Worm (Caenorhabditis elegans) whole organism, L4 larva: ENCODE data around the gene ttx-1.
A peak's percentile ranks its signal among the peaks of the same experiment; 100 is the strongest.

Source experiments
- D1046.2 ChIP-seq: fragments of 200-800 bp; sonication (Bioruptor generic); IDR thresholded peaks from 2 replicates; pipeline ENCODE4 v1.3.6; 2022; ENCODE audit warnings: missing genetic modification characterization, missing compliant biosample characterization
- F10B5.3 ChIP-seq: sonication (generic microtip); optimal IDR thresholded peaks from 2 replicates; lab custom pipeline; 2016; ENCODE audit warnings: mild to moderate bottlenecking, missing genetic modification characterization, missing compliant biosample characterization
- F37D6.2 ChIP-seq: sonication (generic microtip); optimal IDR thresholded peaks from 2 replicates; lab custom pipeline; 2016; ENCODE audit warnings: mild to moderate bottlenecking, missing genetic modification characterization, missing compliant biosample characterization
- F44E2.7 ChIP-seq: fragments of 200-800 bp; sonication (Bioruptor generic); IDR thresholded peaks from 2 replicates; pipeline ENCODE4 v2.1.2; 2022; ENCODE audit warnings: missing genetic modification characterization, missing compliant biosample characterization
- F49E8.2 ChIP-seq: sonication (generic microtip); optimal IDR thresholded peaks from 2 replicates; lab custom pipeline; 2016; ENCODE audit warnings: missing compliant biosample characterization, mild to moderate bottlenecking, missing genetic modification characterization, borderline replicate concordance
- T20F7.1 ChIP-seq: fragments of 200-800 bp; sonication (Bioruptor generic); optimal IDR thresholded peaks from 2 replicates; lab custom pipeline; 2018; ENCODE audit warnings: mild to moderate bottlenecking, missing genetic modification characterization, missing compliant biosample characterization
- Y105C5A.15 ChIP-seq: fragments of 200-800 bp; sonication (Bioruptor generic); IDR thresholded peaks from 2 replicates; pipeline ENCODE4 v1.3.6; 2022; ENCODE audit warnings: missing genetic modification characterization, missing compliant biosample characterization
- ZK337.2 ChIP-seq: fragments of 200-800 bp; sonication (Bioruptor generic); IDR thresholded peaks from 2 replicates; pipeline ENCODE4 v1.3.6; 2022; ENCODE audit warnings: missing genetic modification reagents, missing genetic modification characterization, missing compliant biosample characterization
- aly-2 ChIP-seq: sonication (generic microtip); optimal IDR thresholded peaks from 2 replicates; lab custom pipeline; 2018; ENCODE audit warnings: missing biosample characterization, missing genetic modification characterization
- attf-4 ChIP-seq: sonication (generic microtip); optimal IDR thresholded peaks from 3 replicates; lab custom pipeline; 2017; ENCODE audit warnings: missing biosample characterization, missing genetic modification characterization
- ceh-20 ChIP-seq: fragments of 200-800 bp; sonication (Bioruptor generic); IDR thresholded peaks from 2 replicates; pipeline ENCODE4 v1.3.6; 2022; ENCODE audit warnings: missing genetic modification reagents, missing genetic modification characterization, missing compliant biosample characterization
- ceh-82 ChIP-seq: sonication (generic microtip); optimal IDR thresholded peaks from 2 replicates; lab custom pipeline; 2017; ENCODE audit warnings: missing biosample characterization, missing genetic modification characterization
- cey-2 ChIP-seq: sonication (generic microtip); optimal IDR thresholded peaks from 3 replicates; lab custom pipeline; 2017; ENCODE audit warnings: missing genetic modification characterization, mild to moderate bottlenecking, missing compliant biosample characterization, antibody characterized with exemption, borderline replicate concordance; ENCODE audit not compliant: insufficient read depth
- daf-19 ChIP-seq: fragments of 200-800 bp; sonication (Bioruptor generic); conservative IDR thresholded peaks from 2 replicates; pipeline ENCODE4 v1.3.6; 2022; ENCODE audit warnings: missing genetic modification characterization, missing compliant biosample characterization
- dmd-8 ChIP-seq: fragments of 200-800 bp; sonication (Bioruptor generic); IDR thresholded peaks from 2 replicates; pipeline ENCODE4 v1.3.6; 2022; ENCODE audit warnings: missing genetic modification characterization, missing compliant biosample characterization
- dpl-1 ChIP-seq: fragments of 150-350 bp; optimal IDR thresholded peaks from 2 replicates; lab custom pipeline; 2014; ENCODE audit warnings: missing biosample characterization, missing genetic modification reagents, missing genetic modification characterization
- egl-27 ChIP-seq: sonication (generic microtip); optimal IDR thresholded peaks from 3 replicates; lab custom pipeline; 2017; ENCODE audit warnings: missing biosample characterization, missing genetic modification reagents, missing genetic modification characterization
- egl-43 ChIP-seq: fragments of 200-800 bp; sonication (Bioruptor generic); IDR thresholded peaks from 2 replicates; pipeline ENCODE4 v1.3.6; 2022; ENCODE audit warnings: missing genetic modification reagents, missing genetic modification characterization, missing compliant biosample characterization
- fkh-10 ChIP-seq: fragments of 150-350 bp; optimal IDR thresholded peaks from 2 replicates; lab custom pipeline; 2014; ENCODE audit warnings: missing biosample characterization, missing genetic modification reagents, missing genetic modification characterization
- fos-1 ChIP-seq: fragments of 150-350 bp; optimal IDR thresholded peaks from 2 replicates; lab custom pipeline; 2014; ENCODE audit warnings: missing biosample characterization, missing genetic modification characterization
- gei-8 ChIP-seq: fragments of 200-800 bp; sonication (Bioruptor generic); optimal IDR thresholded peaks from 2 replicates; lab custom pipeline; 2018; ENCODE audit warnings: mild to moderate bottlenecking, missing genetic modification characterization, missing compliant biosample characterization
- hif-1 ChIP-seq, 2 experiments: sonication (generic microtip); optimal IDR thresholded peaks; 2 replicates each; lab custom pipeline; 2016 to 2017; ENCODE audit warnings: missing compliant biosample characterization in 2 of 2, missing genetic modification characterization in 2 of 2, missing genetic modification reagents in 2 of 2, missing genotype in 2 of 2, mild to moderate bottlenecking in 1 of 2
- jun-1 ChIP-seq: fragments of 150-350 bp; optimal IDR thresholded peaks from 2 replicates; lab custom pipeline; 2014; ENCODE audit warnings: missing biosample characterization, missing genetic modification reagents, missing genetic modification characterization
- lin-1 ChIP-seq: fragments of 200-800 bp; sonication (Bioruptor generic); IDR thresholded peaks from 2 replicates; pipeline ENCODE4 v1.3.6; 2022; ENCODE audit warnings: missing genetic modification reagents, missing genetic modification characterization, missing compliant biosample characterization
- lin-13 ChIP-seq: fragments of 150-350 bp; optimal IDR thresholded peaks from 2 replicates; lab custom pipeline; 2014; ENCODE audit warnings: missing biosample characterization, missing genetic modification reagents, missing genetic modification characterization
- lin-38 ChIP-seq: fragments of 200-800 bp; sonication (Bioruptor generic); IDR thresholded peaks from 2 replicates; pipeline ENCODE4 v1.3.6; 2022; ENCODE audit warnings: missing genetic modification reagents, missing genetic modification characterization, missing compliant biosample characterization
- lir-3 ChIP-seq: sonication (generic microtip); optimal IDR thresholded peaks from 2 replicates; lab custom pipeline; 2016; ENCODE audit warnings: mild to moderate bottlenecking, missing genetic modification characterization, missing compliant biosample characterization
- lsy-2 ChIP-seq, 2 experiments: fragments of 150-350 bp in 1 of 2; sonication (generic microtip) in 1 of 2; optimal IDR thresholded peaks; 2 replicates each; lab custom pipeline; 2014 to 2017; ENCODE audit warnings: missing biosample characterization in 2 of 2, missing genetic modification characterization in 2 of 2
- mdl-1 ChIP-seq, 2 experiments: fragments of 150-350 bp in 1 of 2; sonication (generic microtip) in 1 of 2; optimal IDR thresholded peaks; 2 replicates each; lab custom pipeline; 2014 to 2017; ENCODE audit warnings: missing biosample characterization in 2 of 2, missing genetic modification characterization in 2 of 2
- mdt-29 ChIP-seq: fragments of 200-800 bp; sonication (Bioruptor generic); IDR thresholded peaks from 2 replicates; pipeline ENCODE4 v1.3.6; 2022; ENCODE audit warnings: missing genetic modification reagents, missing genetic modification characterization, missing compliant biosample characterization
- mes-2 ChIP-seq: sonication (generic microtip); optimal IDR thresholded peaks from 2 replicates; lab custom pipeline; 2016; ENCODE audit warnings: missing genotype, mild to moderate bottlenecking, missing genetic modification characterization, missing compliant biosample characterization; ENCODE audit not compliant: poor library complexity, severe bottlenecking
- mxl-3 ChIP-seq: fragments of 200-800 bp; sonication (Bioruptor generic); optimal IDR thresholded peaks from 2 replicates; lab custom pipeline; 2018; ENCODE audit warnings: mild to moderate bottlenecking, missing genetic modification characterization, missing compliant biosample characterization
- nhr-10 ChIP-seq: fragments of 150-350 bp; optimal IDR thresholded peaks from 2 replicates; lab custom pipeline; 2014; ENCODE audit warnings: missing biosample characterization, missing genetic modification characterization
- nhr-102 ChIP-seq: sonication (generic microtip); optimal IDR thresholded peaks from 2 replicates; lab custom pipeline; 2016; ENCODE audit warnings: mild to moderate bottlenecking, missing genetic modification characterization, moderate library complexity, missing compliant biosample characterization
- nhr-11 ChIP-seq: fragments of 150-350 bp; optimal IDR thresholded peaks from 2 replicates; lab custom pipeline; 2014; ENCODE audit warnings: missing biosample characterization, missing genetic modification characterization
- nhr-111 ChIP-seq: fragments of 200-800 bp; sonication (Bioruptor generic); optimal IDR thresholded peaks from 2 replicates; lab custom pipeline; 2018; ENCODE audit warnings: mild to moderate bottlenecking, missing genetic modification characterization, missing compliant biosample characterization
- nhr-28 ChIP-seq: fragments of 150-350 bp; optimal IDR thresholded peaks from 2 replicates; lab custom pipeline; 2014; ENCODE audit warnings: missing biosample characterization, missing genetic modification characterization
- nhr-42 ChIP-seq: fragments of 200-800 bp; sonication (Bioruptor generic); IDR thresholded peaks from 2 replicates; pipeline ENCODE4 v1.3.6; 2022; ENCODE audit warnings: missing genetic modification characterization, missing compliant biosample characterization
- nhr-76 ChIP-seq: fragments of 150-350 bp; optimal IDR thresholded peaks from 2 replicates; lab custom pipeline; 2014; ENCODE audit warnings: missing biosample characterization, missing genetic modification characterization
- nhr-77 ChIP-seq: fragments of 150-350 bp; optimal IDR thresholded peaks from 2 replicates; lab custom pipeline; 2014; ENCODE audit warnings: missing biosample characterization, missing genetic modification characterization
- php-3 ChIP-seq: fragments of 200-800 bp; sonication (Bioruptor generic); IDR thresholded peaks from 2 replicates; pipeline ENCODE4 v1.3.6; 2022; ENCODE audit warnings: missing genetic modification reagents, missing genetic modification characterization, missing compliant biosample characterization
- saeg-2 ChIP-seq: fragments of 200-800 bp; sonication (Bioruptor generic); IDR thresholded peaks from 2 replicates; pipeline ENCODE4 v1.3.6; 2022; ENCODE audit warnings: missing genetic modification reagents, missing genetic modification characterization, missing compliant biosample characterization
- sdz-12 ChIP-seq: fragments of 200-800 bp; sonication (Bioruptor generic); optimal IDR thresholded peaks from 2 replicates; lab custom pipeline; 2018; ENCODE audit warnings: mild to moderate bottlenecking, missing genetic modification characterization, missing compliant biosample characterization
- snpc-1.2 ChIP-seq: fragments of 200-800 bp; sonication (Bioruptor generic); IDR thresholded peaks from 2 replicates; pipeline ENCODE4 v1.3.6; 2022; ENCODE audit warnings: missing genetic modification reagents, missing genetic modification characterization, missing compliant biosample characterization
- unc-130 ChIP-seq: sonication (generic microtip); optimal IDR thresholded peaks from 2 replicates; lab custom pipeline; 2016; ENCODE audit warnings: missing genetic modification reagents, missing genetic modification characterization, missing compliant biosample characterization
- unc-39 ChIP-seq: sonication (generic microtip); optimal IDR thresholded peaks from 2 replicates; lab custom pipeline; 2017; ENCODE audit warnings: missing biosample characterization, missing genetic modification characterization
- zfp-2 ChIP-seq: sonication (generic microtip); optimal IDR thresholded peaks from 2 replicates; lab custom pipeline; 2016; ENCODE audit warnings: mild to moderate bottlenecking, missing genetic modification characterization, missing compliant biosample characterization

ttx-1 gene

ce11 chrV:20093940-20094339, 30.0 kb upstream of the ttx-1 start:
- TF ChIP-seq Y105C5A.15 (GFP tag; lab: Robert Waterston, UW) (no peak), nhr-42 (GFP tag; lab: Robert Waterston, UW) (no peak), nhr-28 (tag; lab: Kevin White, UChicago) (no peak), unc-130 (GFP tag; lab: Kevin White, UChicago) (no peak), fkh-10 (no peak), nhr-76 (tag; lab: Kevin White, UChicago) (no peak), dpl-1 (no peak), ceh-82 (tag; lab: Kevin White, UChicago) (no peak)
- TF ChIP-seq, all 104 proteins: peak for 0

- TF ChIP-seq mdt-29 (GFP tag; lab: Robert Waterston, UW) (no peak), nhr-11 (tag; lab: Kevin White, UChicago) (no peak), nhr-102 (no peak), attf-4 (tag; lab: Kevin White, UChicago) (no peak), daf-19 (GFP tag; lab: Robert Waterston, UW) (no peak), unc-130 (GFP tag; lab: Kevin White, UChicago) (peak; percentile 69), lsy-2 (tag; optimal IDR thresholded peaks at IDR 0.05; lab: Kevin White, UChicago) (no peak), nhr-77 (tag; lab: Kevin White, UChicago) (no peak), lin-13 (GFP tag; lab: Kevin White, UChicago) (peak; percentile 7), mxl-3 (GFP tag; lab: Kevin White, UChicago) (peak; percentile 80), dpl-1 (peak; percentile 18), T20F7.1 (GFP tag; lab: Kevin White, UChicago) (no peak), F10B5.3 (tag; lab: Kevin White, UChicago) (no peak), gei-8 (no peak), nhr-10 (tag; lab: Kevin White, UChicago) (no peak), saeg-2 (no peak), egl-27 (tag; lab: Kevin White, UChicago) (no peak), nhr-76 (tag; lab: Kevin White, UChicago) (no peak), F44E2.7 (GFP tag; lab: Robert Waterston, UW) (0 out of 2 replicates have a peak, but pooled peaks have one; percentile 52), lir-3 (no peak), snpc-1.2 (no peak), D1046.2 (GFP tag; lab: Robert Waterston, UW) (no peak), nhr-111 (GFP tag; lab: Kevin White, UChicago) (no peak), ceh-20 (GFP tag; lab: Robert Waterston, UW) (no peak), hif-1 (tag; optimal IDR thresholded peaks at IDR 0.05; lab: Kevin White, UChicago) (peak in 1 of 2 experiments; percentile 49), F37D6.2 (tag; lab: Kevin White, UChicago) (no peak), sdz-12 (GFP tag; lab: Kevin White, UChicago) (no peak), aly-2 (no peak), jun-1 (tag; lab: Kevin White, UChicago) (no peak), zfp-2 (tag; lab: Kevin White, UChicago) (no peak), F49E8.2 (no peak), php-3 (GFP tag; lab: Robert Waterston, UW) (no peak), lin-1 (GFP tag; lab: Robert Waterston, UW) (no peak), fos-1 (tag; lab: Kevin White, UChicago) (no peak), ceh-82 (tag; lab: Kevin White, UChicago) (no peak), cey-2 (tag; lab: Kevin White, UChicago) (no peak), ZK337.2 (no peak), mes-2 (tag; lab: Kevin White, UChicago) (peak; percentile 88), dmd-8 (GFP tag; lab: Robert Waterston, UW) (no peak), egl-43 (no peak), lin-38 (GFP tag; lab: Robert Waterston, UW) (no peak), unc-39 (tag; lab: Kevin White, UChicago) (no peak), mdl-1 (tag; optimal IDR thresholded peaks at IDR 0.05; lab: Kevin White, UChicago) (peak in 1 of 2 experiments; percentile 66)
- TF ChIP-seq, all 104 proteins: peak for 8
Measured at ce11 chrV:20090698-20091313, 26.8 kb upstream of the ttx-1 start, which contains the start of the genes dcs-1 and sec-23. dcs-1 (minus strand) TSS chrV:20090743. sec-23 (plus strand) TSS chrV:20091263.
